Worm (Caenorhabditis elegans): ENCODE measurements around the gene F35G2.3.
"Not testable (repeated sequence)": the region's sequence is repeated elsewhere in the genome, so short reads cannot be mapped to it uniquely, and the experiment has no call there.

- TF ChIP-seq hmg-4 (GFP tag; optimal IDR thresholded peaks at IDR 0.05); hnd-1 (tag; optimal IDR thresholded peaks at IDR 0.05); ceh-36 (tag; optimal IDR thresholded peaks at IDR 0.05); hmbx-1 (tag; optimal IDR thresholded peaks at IDR 0.05); flt-1 (GFP tag; IDR thresholded peaks at IDR 0.05); ama-1 (optimal IDR thresholded peaks at IDR 0.05); tra-4 (tag; optimal IDR thresholded peaks at IDR 0.05); ets-7 (tag; optimal IDR thresholded peaks at IDR 0.05); tbx-37 (GFP tag; conservative IDR thresholded peaks at IDR 0.05); pes-1 (GFP tag; IDR thresholded peaks at IDR 0.05); aly-1 (tag; optimal IDR thresholded peaks at IDR 0.05); ceh-13 (GFP tag; optimal IDR thresholded peaks at IDR 0.05); B0310.2 (tag; optimal IDR thresholded peaks at IDR 0.05): not testable (repeated sequence)
Measured at ce11 chrIV:12178235-12178634, 31.2 kb upstream of the F35G2.3 start, which contains the start of gene nlr-1.
